Worm (Caenorhabditis elegans) whole organism, mixed stage, embryonic: ENCODE results near the gene B0024.15.

Experiments
- blmp-1 ChIP-seq: fragments of 150-350 bp; optimal IDR thresholded peaks from 2 replicates; lab custom pipeline; 2014; ENCODE audit warnings: missing biosample characterization, missing genetic modification characterization
- ceh-43 ChIP-seq: fragments of 200-800 bp; sonication (Bioruptor generic); optimal IDR thresholded peaks from 2 replicates; lab custom pipeline; 2018; ENCODE audit warnings: mild to moderate bottlenecking, missing genetic modification characterization, moderate library complexity, missing compliant biosample characterization
- lsy-2 ChIP-seq: fragments of 150-350 bp; optimal IDR thresholded peaks from 2 replicates; lab custom pipeline; 2014; ENCODE audit warnings: missing biosample characterization, missing genetic modification characterization
- mab-5 ChIP-seq: fragments of 150-350 bp; optimal IDR thresholded peaks from 2 replicates; lab custom pipeline; 2014; ENCODE audit warnings: missing biosample characterization, missing genetic modification characterization
- mls-2 ChIP-seq: sonication (generic microtip); optimal IDR thresholded peaks from 2 replicates; lab custom pipeline; 2016; ENCODE audit warnings: mild to moderate bottlenecking, missing genetic modification characterization, moderate library complexity, missing compliant biosample characterization
- nhr-2 ChIP-seq: fragments of 150-350 bp; optimal IDR thresholded peaks from 2 replicates; lab custom pipeline; 2014; ENCODE audit warnings: missing biosample characterization, missing genetic modification characterization
- snpc-4 ChIP-seq: fragments of 150-350 bp; optimal IDR thresholded peaks from 2 replicates; lab custom pipeline; 2014; ENCODE audit warnings: missing biosample characterization, missing genetic modification characterization
- unc-62 ChIP-seq: fragments of 150-350 bp; optimal IDR thresholded peaks from 2 replicates; lab custom pipeline; 2014; ENCODE audit warnings: missing biosample characterization, missing genetic modification reagents, missing genetic modification characterization

- no peak for TF ChIP-seq blmp-1 (tag; lab: Kevin White, UChicago)
- TF ChIP-seq mls-2 (tag; lab: Kevin White, UChicago), result no peak
- TF ChIP-seq snpc-4 (tag; lab: Kevin White, UChicago), result no peak
- no peak for TF ChIP-seq ceh-43 (GFP tag; lab: Kevin White, UChicago)
- no peak for TF ChIP-seq lsy-2 (tag; lab: Kevin White, UChicago)
- TF ChIP-seq unc-62 (GFP tag; lab: Kevin White, UChicago), result no peak
- no peak for TF ChIP-seq mab-5 (tag; lab: Kevin White, UChicago)
- no peak for TF ChIP-seq nhr-2 (tag; lab: Kevin White, UChicago)
These were observed 29.4 kb upstream of the B0024.15 start, which contains the start of gene sri-18 for ce11 chrV:10260460-10260859.
